Worm (Caenorhabditis elegans) whole organism, young adult: ENCODE results near the gene T05H4.11.

Experiments
- B0336.3 ChIP-seq: fragments of 200-800 bp; sonication (Bioruptor generic); IDR thresholded peaks from 2 replicates; pipeline ENCODE4 v1.3.6; 2022; ENCODE audit warnings: missing genetic modification characterization, missing compliant biosample characterization
- D2030.7 ChIP-seq: fragments of 200-800 bp; sonication (Bioruptor generic); IDR thresholded peaks from 2 replicates; pipeline ENCODE4 v1.3.6; 2022; ENCODE audit warnings: missing genetic modification reagents, missing genetic modification characterization, missing compliant biosample characterization
- F22D6.2 ChIP-seq: sonication (generic microtip); optimal IDR thresholded peaks from 2 replicates; lab custom pipeline; 2016; ENCODE audit warnings: mild to moderate bottlenecking, missing genetic modification characterization, missing compliant biosample characterization
- F33H1.4 ChIP-seq: fragments of 200-800 bp; sonication (Bioruptor generic); IDR thresholded peaks from 2 replicates; pipeline ENCODE4 v1.3.6; 2022; ENCODE audit warnings: missing genetic modification reagents, missing genetic modification characterization, missing compliant biosample characterization
- F39B2.1 ChIP-seq: fragments of 200-800 bp; sonication (Bioruptor generic); IDR thresholded peaks from 2 replicates; pipeline ENCODE4 v1.3.6; 2022; ENCODE audit warnings: missing genetic modification reagents, missing genetic modification characterization, missing compliant biosample characterization
- F52B5.7 ChIP-seq: sonication (generic microtip); optimal IDR thresholded peaks from 2 replicates; lab custom pipeline; 2016; ENCODE audit warnings: mild to moderate bottlenecking, missing genetic modification characterization, missing compliant biosample characterization
- K11D2.4 ChIP-seq: fragments of 200-800 bp; sonication (Bioruptor generic); IDR thresholded peaks from 2 replicates; pipeline ENCODE4 v1.3.6; 2022; ENCODE audit warnings: missing genetic modification reagents, missing genetic modification characterization, missing compliant biosample characterization
- aptf-2 ChIP-seq: fragments of 200-800 bp; sonication (Bioruptor generic); conservative IDR thresholded peaks from 2 replicates; pipeline ENCODE4 v1.3.6; 2022; ENCODE audit warnings: missing genetic modification reagents, missing genetic modification characterization, missing compliant biosample characterization
- aptf-3 ChIP-seq: fragments of 200-800 bp; sonication (Bioruptor generic); IDR thresholded peaks from 2 replicates; pipeline ENCODE4 v1.3.6; 2022; ENCODE audit warnings: missing genetic modification characterization, missing compliant biosample characterization
- athp-1 ChIP-seq: sonication (generic microtip); optimal IDR thresholded peaks from 2 replicates; lab custom pipeline; 2017; ENCODE audit warnings: mild to moderate bottlenecking, missing genetic modification characterization, missing compliant biosample characterization
- attf-3 ChIP-seq: fragments of 200-800 bp; sonication (Bioruptor generic); conservative IDR thresholded peaks from 2 replicates; pipeline ENCODE4 v1.3.6; 2022; ENCODE audit warnings: missing genetic modification reagents, missing genetic modification characterization, missing compliant biosample characterization
- attf-5 ChIP-seq: fragments of 200-800 bp; sonication (Bioruptor generic); optimal IDR thresholded peaks from 2 replicates; lab custom pipeline; 2018; ENCODE audit warnings: mild to moderate bottlenecking, missing genetic modification characterization, missing compliant biosample characterization
- bed-1 ChIP-seq: fragments of 200-800 bp; sonication (Bioruptor generic); IDR thresholded peaks from 2 replicates; pipeline ENCODE4 v1.3.6; 2022; ENCODE audit warnings: missing genetic modification reagents, missing genetic modification characterization, missing compliant biosample characterization
- ccch-3 ChIP-seq: fragments of 200-800 bp; sonication (Bioruptor generic); optimal IDR thresholded peaks from 2 replicates; lab custom pipeline; 2018; ENCODE audit warnings: mild to moderate bottlenecking, missing genetic modification characterization, missing compliant biosample characterization
- ceh-100 ChIP-seq: fragments of 200-800 bp; sonication (Bioruptor generic); IDR thresholded peaks from 2 replicates; pipeline ENCODE4 v1.3.6; 2022; ENCODE audit warnings: missing genetic modification reagents, missing genetic modification characterization, missing compliant biosample characterization
- ceh-91 ChIP-seq: fragments of 200-800 bp; sonication (Bioruptor generic); IDR thresholded peaks from 2 replicates; pipeline ENCODE4 v1.3.6; 2022; ENCODE audit warnings: missing genetic modification reagents, missing genetic modification characterization, missing compliant biosample characterization
- chd-7 ChIP-seq: sonication (generic microtip); optimal IDR thresholded peaks from 2 replicates; lab custom pipeline; 2016; ENCODE audit warnings: mild to moderate bottlenecking, missing genetic modification characterization, moderate library complexity, missing compliant biosample characterization
- die-1 ChIP-seq: sonication (generic microtip); optimal IDR thresholded peaks from 2 replicates; lab custom pipeline; 2016; ENCODE audit warnings: missing genotype, mild to moderate bottlenecking, missing genetic modification characterization, missing compliant biosample characterization
- dpff-1 ChIP-seq: sonication (generic microtip); optimal IDR thresholded peaks from 2 replicates; lab custom pipeline; 2017; ENCODE audit warnings: mild to moderate bottlenecking, missing genetic modification characterization, missing compliant biosample characterization
- dpl-1 ChIP-seq: fragments of 150-350 bp; optimal IDR thresholded peaks from 2 replicates; lab custom pipeline; 2014; ENCODE audit warnings: missing biosample characterization, missing genetic modification reagents, missing genetic modification characterization
- ets-4 ChIP-seq: fragments of 200-800 bp; sonication (Bioruptor generic); optimal IDR thresholded peaks from 2 replicates; lab custom pipeline; 2018; ENCODE audit warnings: mild to moderate bottlenecking, missing genetic modification characterization, missing compliant biosample characterization
- hsf-1 ChIP-seq: fragments of 200-800 bp; sonication (Bioruptor generic); IDR thresholded peaks from 2 replicates; pipeline ENCODE4 v1.3.6; 2022; ENCODE audit warnings: missing genetic modification reagents, missing genetic modification characterization, missing compliant biosample characterization
- let-607 ChIP-seq, 2 experiments: fragments of 200-800 bp in 1 of 2; sonication (Bioruptor generic) in 1 of 2; sonication (generic microtip) in 1 of 2; optimal IDR thresholded peaks; 2 replicates each; lab custom pipeline; 2016 to 2018; ENCODE audit warnings: mild to moderate bottlenecking in 2 of 2, missing compliant biosample characterization in 2 of 2, missing genetic modification characterization in 2 of 2, moderate library complexity in 2 of 2, missing genotype in 1 of 2
- lin-40 ChIP-seq: sonication (generic microtip); optimal IDR thresholded peaks from 2 replicates; lab custom pipeline; 2016; ENCODE audit warnings: missing genetic modification characterization, mild to moderate bottlenecking, missing compliant biosample characterization, missing genotype, missing genetic modification reagents
- lin-54 ChIP-seq: fragments of 200-800 bp; sonication (Bioruptor generic); optimal IDR thresholded peaks from 2 replicates; lab custom pipeline; 2018; ENCODE audit warnings: mild to moderate bottlenecking, missing genetic modification characterization, missing compliant biosample characterization
- lir-1 ChIP-seq: fragments of 200-800 bp; sonication (Bioruptor generic); conservative IDR thresholded peaks from 2 replicates; pipeline ENCODE4 v1.3.6; 2022; ENCODE audit warnings: missing genetic modification reagents, missing genetic modification characterization, missing compliant biosample characterization
- mcd-1 ChIP-seq: fragments of 200-800 bp; sonication (Bioruptor generic); IDR thresholded peaks from 2 replicates; pipeline ENCODE4 v1.3.6; 2022; ENCODE audit warnings: missing genetic modification reagents, missing genetic modification characterization, missing compliant biosample characterization
- nhr-80 ChIP-seq: sonication (generic microtip); optimal IDR thresholded peaks from 2 replicates; lab custom pipeline; 2016; ENCODE audit warnings: missing genetic modification characterization, missing compliant biosample characterization
- rec-8 ChIP-seq, 2 experiments: sonication (generic microtip); optimal IDR thresholded peaks; 2 replicates each; lab custom pipeline; 2016; ENCODE audit warnings: mild to moderate bottlenecking in 2 of 2, missing genetic modification characterization in 2 of 2, missing genetic modification reagents in 2 of 2, missing genotype in 2 of 2, missing biosample characterization in 1 of 2, missing compliant biosample characterization in 1 of 2, moderate library complexity in 1 of 2
- snpc-1.1 ChIP-seq: sonication (generic microtip); optimal IDR thresholded peaks from 2 replicates; lab custom pipeline; 2017; ENCODE audit warnings: missing genetic modification characterization, mild to moderate bottlenecking, missing compliant biosample characterization, antibody characterized with exemption, moderate library complexity, missing genotype, missing genetic modification reagents; ENCODE audit not compliant: insufficient read depth
- snpc-1.3 ChIP-seq: sonication (generic microtip); optimal IDR thresholded peaks from 2 replicates; lab custom pipeline; 2017; ENCODE audit warnings: missing genetic modification characterization, mild to moderate bottlenecking, missing compliant biosample characterization, antibody characterized with exemption, moderate library complexity, missing genotype, missing genetic modification reagents; ENCODE audit not compliant: insufficient read depth
- tlf-1 ChIP-seq: fragments of 200-800 bp; sonication (Bioruptor generic); optimal IDR thresholded peaks from 2 replicates; lab custom pipeline; 2018; ENCODE audit warnings: mild to moderate bottlenecking, missing genetic modification characterization, missing compliant biosample characterization
- unc-62 ChIP-seq: fragments of 150-350 bp; optimal IDR thresholded peaks from 2 replicates; lab custom pipeline; 2014; ENCODE audit warnings: missing biosample characterization, missing genetic modification reagents, missing genetic modification characterization
- zfh-2 ChIP-seq: fragments of 200-800 bp; sonication (Bioruptor generic); conservative IDR thresholded peaks from 2 replicates; pipeline ENCODE4 v1.3.6; 2022; ENCODE audit warnings: missing genetic modification reagents, missing genetic modification characterization, missing compliant biosample characterization
- ztf-26 ChIP-seq: sonication (generic microtip); optimal IDR thresholded peaks from 2 replicates; lab custom pipeline; 2017; ENCODE audit warnings: missing genetic modification characterization, missing compliant biosample characterization
- ztf-28 ChIP-seq: fragments of 200-800 bp; sonication (Bioruptor generic); IDR thresholded peaks from 2 replicates; pipeline ENCODE4 v1.3.6; 2022; ENCODE audit warnings: missing genetic modification reagents, missing genetic modification characterization, missing compliant biosample characterization
- ztf-3 ChIP-seq: fragments of 200-800 bp; sonication (Bioruptor generic); optimal IDR thresholded peaks from 2 replicates; lab custom pipeline; 2018; ENCODE audit warnings: mild to moderate bottlenecking, missing genetic modification characterization, missing compliant biosample characterization

Gene T05H4.11

DNA sequence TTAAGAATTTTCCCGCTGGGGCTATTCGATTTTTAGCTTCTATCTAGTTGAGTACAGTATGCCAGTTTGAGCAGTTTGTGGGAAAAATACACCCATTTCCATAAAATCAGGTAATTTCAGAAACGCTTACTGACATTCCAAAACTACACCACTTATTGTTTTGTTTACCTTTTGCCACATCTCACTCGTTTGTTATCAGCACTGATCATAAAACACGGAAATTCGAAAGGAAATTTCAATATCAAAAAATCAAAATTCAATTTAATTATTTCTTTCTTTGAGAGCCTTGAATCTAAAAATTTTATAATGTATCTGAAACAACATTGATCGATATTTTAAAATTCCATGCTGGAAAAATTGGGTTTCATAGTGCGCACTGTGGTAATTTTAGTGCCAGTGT is 25.5 kb downstream of the T05H4.11 start:
- TF ChIP-seq let-607 (tag; optimal IDR thresholded peaks at IDR 0.05; lab: Kevin White, UChicago) (peak in 1 of 2 experiments; percentile 17), B0336.3 (no peak)

DNA sequence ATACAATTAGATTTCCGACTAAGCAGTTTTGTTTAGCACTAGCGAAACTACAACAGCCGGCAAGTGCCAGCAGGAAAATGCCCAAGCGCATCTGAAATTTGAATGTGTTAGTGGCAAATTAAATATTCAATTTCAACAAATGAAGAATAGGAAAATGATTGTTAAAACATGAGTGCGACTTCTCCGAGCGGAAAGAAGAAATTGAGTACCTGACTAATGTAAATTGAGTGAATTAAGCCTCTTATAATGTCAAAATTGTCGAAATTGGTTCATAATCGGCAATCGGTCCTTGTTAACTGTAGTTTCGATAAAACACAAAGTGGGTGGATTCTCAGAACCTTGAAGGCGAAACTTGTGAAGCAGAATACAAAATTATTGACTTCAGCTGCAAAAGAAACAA is 26.2 kb downstream of the T05H4.11 start, which contains the start of gene gfi-1:
TSS of gene gfi-1 (minus strand) at position 101 of the 400 bp plus-strand sequence.
- TF ChIP-seq dpff-1 (tag; lab: Kevin White, UChicago) (no peak), lir-1 (GFP tag; lab: Robert Waterston, UW) (no peak), nhr-80 (no peak), snpc-1.3 (tag; lab: Kevin White, UChicago) (no peak), aptf-2 (GFP tag; lab: Robert Waterston, UW) (no peak), attf-3 (GFP tag; lab: Robert Waterston, UW) (no peak), ztf-28 (GFP tag; lab: Robert Waterston, UW) (no peak), unc-62 (GFP tag; lab: Kevin White, UChicago) (no peak)

DNA sequence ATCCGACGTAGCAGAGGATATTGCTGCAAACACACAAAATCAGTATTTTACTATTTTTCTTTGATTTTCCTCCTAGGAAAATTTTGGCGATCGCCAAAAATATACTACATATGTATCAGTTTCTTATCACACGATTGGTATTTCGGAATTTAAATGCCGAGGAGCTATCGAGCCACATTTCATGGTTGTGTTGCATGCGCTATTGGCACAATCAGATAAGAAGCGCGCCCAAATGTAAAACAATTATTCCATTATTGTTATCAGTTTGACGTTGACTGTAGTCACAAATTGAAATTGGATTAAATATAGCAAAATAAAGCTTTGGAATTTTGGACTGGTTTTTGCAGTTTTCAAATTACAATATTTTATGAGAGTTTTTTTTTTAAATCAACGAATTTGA is 27.1 kb downstream of the T05H4.11 start:
- TF ChIP-seq ccch-3 (GFP tag; lab: Kevin White, UChicago), result no peak
- no peak for TF ChIP-seq B0336.3
- TF ChIP-seq nhr-80, result peak; percentile 75
- no peak for TF ChIP-seq bed-1 (GFP tag; lab: Robert Waterston, UW)
- no peak for TF ChIP-seq chd-7 (tag; lab: Kevin White, UChicago)
- TF ChIP-seq zfh-2 (GFP tag; lab: Robert Waterston, UW), result no peak
- no peak for TF ChIP-seq hsf-1
- no peak for TF ChIP-seq tlf-1
- TF ChIP-seq die-1, result no peak
- TF ChIP-seq ets-4, result peak; percentile 5
- TF ChIP-seq ceh-100, result no peak
- no peak for TF ChIP-seq lir-1 (GFP tag; lab: Robert Waterston, UW)

DNA sequence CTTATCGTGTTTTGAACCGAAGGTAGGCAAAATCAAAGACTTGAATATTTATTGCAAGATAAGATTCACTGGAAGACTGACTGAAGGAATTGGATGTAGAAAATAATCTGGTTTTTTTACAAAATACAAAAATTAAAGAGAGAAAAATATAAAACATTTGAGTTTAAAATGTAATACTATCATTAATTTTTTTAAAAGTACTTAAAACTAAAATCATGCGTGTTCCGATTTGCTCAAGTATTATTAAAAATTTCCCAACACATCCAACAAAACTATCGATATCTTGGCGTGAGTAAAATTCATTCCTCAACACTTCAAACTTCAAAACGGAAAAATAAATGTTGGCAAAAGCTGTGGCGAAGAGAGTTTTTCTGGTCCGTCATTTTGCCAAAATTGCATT is 35.9 kb downstream of the T05H4.11 start, which contains the start of gene F57F4.1:
TSS of gene F57F4.1 (plus strand) at position 301 of the 400 bp plus-strand sequence.
- TF ChIP-seq attf-3 (GFP tag; lab: Robert Waterston, UW) (no peak), mcd-1 (GFP tag; lab: Robert Waterston, UW) (no peak), rec-8 (tag; optimal IDR thresholded peaks at IDR 0.05; lab: Kevin White, UChicago) (no peak), D2030.7 (GFP tag; lab: Robert Waterston, UW) (no peak)
- TF ChIP-seq, all 124 proteins: peak for 0

DNA sequence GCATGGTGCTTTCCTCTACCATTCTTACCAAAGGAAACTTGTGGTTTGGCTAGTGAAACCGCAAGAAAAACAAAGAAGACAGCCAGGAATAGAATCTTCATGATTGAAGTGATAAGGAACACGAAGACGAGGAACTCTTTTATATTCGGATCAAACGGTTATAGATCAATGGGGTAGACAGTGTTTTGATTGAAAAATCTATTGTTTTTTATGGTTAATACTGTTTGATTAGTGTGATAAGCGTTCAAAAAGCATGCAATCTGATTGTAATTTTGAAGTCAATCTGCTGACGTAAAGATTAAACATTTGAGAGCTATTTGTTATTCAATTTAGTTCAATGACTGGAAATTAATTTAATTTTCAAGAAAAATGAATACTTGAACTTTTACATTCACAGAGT is 36.4 kb downstream of the T05H4.11 start, which contains the start of gene F57F4.2:
TSS of gene F57F4.2 (minus strand) at position 101 of the 400 bp plus-strand sequence.
- TF ChIP-seq athp-1, result no peak
- TF ChIP-seq ceh-91 (GFP tag; lab: Robert Waterston, UW), result no peak
- TF ChIP-seq F39B2.1 (GFP tag; lab: Robert Waterston, UW), result no peak
- TF ChIP-seq ztf-3 (GFP tag; lab: Kevin White, UChicago), result no peak
- no peak for TF ChIP-seq lin-40 (tag; lab: Kevin White, UChicago)
- no peak for TF ChIP-seq dpl-1
- TF ChIP-seq ccch-3 (GFP tag; lab: Kevin White, UChicago), result no peak
- TF ChIP-seq F52B5.7 (tag; lab: Kevin White, UChicago), result no peak
- TF ChIP-seq K11D2.4 (GFP tag; lab: Robert Waterston, UW), result no peak
- no peak for TF ChIP-seq ztf-26
- no peak for TF ChIP-seq F33H1.4 (GFP tag; lab: Robert Waterston, UW)
- no peak for TF ChIP-seq attf-5 (GFP tag; lab: Kevin White, UChicago)
- no peak for TF ChIP-seq dpff-1 (tag; lab: Kevin White, UChicago)
- TF ChIP-seq aptf-3 (GFP tag; lab: Robert Waterston, UW), result no peak
- no peak for TF ChIP-seq ets-4
- no peak for TF ChIP-seq snpc-1.1 (tag; lab: Kevin White, UChicago)
- no peak for TF ChIP-seq lin-54 (GFP tag; lab: Kevin White, UChicago)
- no peak for TF ChIP-seq zfh-2 (GFP tag; lab: Robert Waterston, UW)
- no peak for TF ChIP-seq F22D6.2 (tag; lab: Kevin White, UChicago)
- TF ChIP-seq, all 124 proteins: peak for 0
